In genomic region chr3L:12949386-12949785, dm6 we compare ENCODE assay signal across 2 fruit fly cellular contexts.
TF ChIP-seq lines count a peak whose summit lies in the region.

No protein-coding gene starts in this region.

- peak; percentile 40 to 62 for TF ChIP-seq CTCF in S2 (optimal IDR thresholded peaks at IDR 0.05; lab: Kevin White, UChicago)
- TF ChIP-seq CTCF in whole organism, embryonic (GFP tag; optimal IDR thresholded peaks at IDR 0.05; lab: Kevin White, UChicago): peak; percentile 53

TF ChIP-seq in whole organism, embryonic, 481 proteins besides CTCF, POLR2A, EP300 and RAD21:
- TF ChIP-seq otp (GFP tag; IDR thresholded peaks at IDR 0.05; lab: Robert Waterston, UW) (no peak), Nf-YA (GFP tag; IDR thresholded peaks at IDR 0.05; lab: Robert Waterston, UW) (no peak), inv (GFP tag; IDR thresholded peaks at IDR 0.05; lab: Robert Waterston, UW; ENCODE audit: partially characterized antibody) (0 out of 2 replicates have a peak, but pooled peaks have one; percentile 16)
TF ChIP-seq in whole organism, embryonic: peak in this region for 1.
